Fruit fly (Drosophila melanogaster) whole organism, wandering third instar larva: ENCODE measurements around the gene CG45486.

ENCODE experiments used
- Abd-B ChIP-seq: fragments of >200 bp; optimal IDR thresholded peaks from 2 replicates; lab custom pipeline; 2017; ENCODE audit warnings: missing biosample characterization, missing genetic modification characterization
- CG32264 ChIP-seq: fragments of 200-800 bp; sonication (Bioruptor generic); optimal IDR thresholded peaks from 2 replicates; lab custom pipeline; 2016; ENCODE audit warnings: missing biosample characterization, missing genetic modification characterization
- CG9705 ChIP-seq: fragments of 200-800 bp; sonication (Bioruptor generic); optimal IDR thresholded peaks from 2 replicates; lab custom pipeline; 2018; ENCODE audit warnings: missing biosample characterization, mild to moderate bottlenecking, missing genetic modification characterization
- CrebA ChIP-seq: fragments of 200-800 bp; sonication (Bioruptor generic); optimal IDR thresholded peaks from 2 replicates; lab custom pipeline; 2016; ENCODE audit warnings: missing biosample characterization, mild to moderate bottlenecking, missing genetic modification characterization, borderline replicate concordance
- Dfd ChIP-seq: fragments of >200 bp; optimal IDR thresholded peaks from 2 replicates; lab custom pipeline; 2017; ENCODE audit warnings: missing biosample characterization, missing genetic modification characterization
- Dif ChIP-seq: fragments of 200-275, 200-300 bp; sonication (Bioruptor generic); optimal IDR thresholded peaks from 2 replicates; lab custom pipeline; 2018; ENCODE audit warnings: missing biosample characterization, missing genetic modification characterization; ENCODE audit not compliant: partially characterized antibody
- GATAd ChIP-seq: sonication (Bioruptor generic); optimal IDR thresholded peaks from 2 replicates; lab custom pipeline; 2016; ENCODE audit warnings: missing biosample characterization, missing genetic modification characterization
- HLH106 ChIP-seq: fragments of 200-800 bp; optimal IDR thresholded peaks from 3 replicates; lab custom pipeline; 2019; ENCODE audit warnings: missing biosample characterization, mild to moderate bottlenecking, missing genetic modification characterization, moderate library complexity
- Hnf4 ChIP-seq: fragments of 200-800 bp; sonication (Bioruptor generic); optimal IDR thresholded peaks from 2 replicates; lab custom pipeline; 2016; ENCODE audit warnings: missing biosample characterization, mild to moderate bottlenecking, missing genetic modification characterization
- Hr78 ChIP-seq: fragments of >200 bp; optimal IDR thresholded peaks from 2 replicates; lab custom pipeline; 2017; ENCODE audit warnings: missing biosample characterization, missing genetic modification characterization
- Hr83 ChIP-seq: fragments of 200-300 bp; sonication (Bioruptor generic); optimal IDR thresholded peaks from 2 replicates; lab custom pipeline; 2016; ENCODE audit warnings: missing biosample characterization, mild to moderate bottlenecking, missing genetic modification characterization, moderate library complexity; ENCODE audit not compliant: poor library complexity, severe bottlenecking
- Jra ChIP-seq: sonication (Bioruptor generic); optimal IDR thresholded peaks from 2 replicates; lab custom pipeline; 2016; ENCODE audit warnings: missing biosample characterization, missing genetic modification characterization
- Mio ChIP-seq: sonication (Bioruptor generic); optimal IDR thresholded peaks from 2 replicates; lab custom pipeline; 2016; ENCODE audit warnings: missing biosample characterization, missing genetic modification characterization
- Myc ChIP-seq: fragments of >200 bp; optimal IDR thresholded peaks from 2 replicates; lab custom pipeline; 2017
- N ChIP-seq: fragments of >200 bp; optimal IDR thresholded peaks from 2 replicates; lab custom pipeline; 2018; ENCODE audit warnings: missing biosample characterization, missing external identifiers, missing genetic modification characterization
- OdsH ChIP-seq: fragments of 200-800 bp; sonication (Bioruptor generic); optimal IDR thresholded peaks from 2 replicates; lab custom pipeline; 2016; ENCODE audit warnings: missing biosample characterization, mild to moderate bottlenecking, missing genetic modification characterization
- Rel ChIP-seq, 2 experiments: fragments of 200-800 bp; sonication (Bioruptor generic) in 1 of 2; optimal IDR thresholded peaks; 2 replicates in 1 of 2; 3 replicates in 1 of 2; lab custom pipeline; 2016 to 2019; ENCODE audit warnings: mild to moderate bottlenecking in 2 of 2, missing biosample characterization in 2 of 2, missing genetic modification characterization in 2 of 2, moderate library complexity in 1 of 2
- Sp1 ChIP-seq: fragments of 200-800 bp; sonication (Bioruptor generic); optimal IDR thresholded peaks from 3 replicates; lab custom pipeline; 2019; ENCODE audit warnings: missing biosample characterization, mild to moderate bottlenecking, missing genetic modification characterization, moderate library complexity
- Vsx2 ChIP-seq: fragments of 200-300, 225-300 bp; sonication (Bioruptor generic); optimal IDR thresholded peaks from 2 replicates; lab custom pipeline; 2018; ENCODE audit warnings: missing biosample characterization, missing genetic modification characterization; ENCODE audit not compliant: partially characterized antibody
- br ChIP-seq: fragments of 200-800 bp; sonication (Bioruptor generic); optimal IDR thresholded peaks from 2 replicates; lab custom pipeline; 2016; ENCODE audit warnings: missing biosample characterization, missing genetic modification characterization
- brk ChIP-seq: fragments of 200-800 bp; sonication (Bioruptor generic); optimal IDR thresholded peaks from 2 replicates; lab custom pipeline; 2016; ENCODE audit warnings: missing biosample characterization, mild to moderate bottlenecking, missing genetic modification characterization
- dl ChIP-seq, 2 experiments: fragments of 175-275, 200-275 bp in 1 of 2; fragments of 200-275 bp in 1 of 2; sonication (Bioruptor generic); optimal IDR thresholded peaks; lab custom pipeline; 2018; ENCODE audit warnings: mild to moderate bottlenecking in 2 of 2, missing biosample characterization in 2 of 2, missing genetic modification characterization in 2 of 2, moderate library complexity in 2 of 2; ENCODE audit not compliant: partially characterized antibody in 2 of 2, insufficient read depth in 1 of 2
- dmrt93B ChIP-seq: fragments of 200-800 bp; sonication (Bioruptor generic); optimal IDR thresholded peaks from 2 replicates; lab custom pipeline; 2018; ENCODE audit warnings: missing biosample characterization, mild to moderate bottlenecking, missing genetic modification characterization
- dsf ChIP-seq: sonication (Bioruptor generic); optimal IDR thresholded peaks from 2 replicates; lab custom pipeline; 2016; ENCODE audit warnings: missing biosample characterization, missing genetic modification characterization, borderline replicate concordance
- ey ChIP-seq: fragments of 200-800 bp; sonication (Bioruptor generic); optimal IDR thresholded peaks from 2 replicates; lab custom pipeline; 2016; ENCODE audit warnings: missing biosample characterization, missing genetic modification characterization
- foxo ChIP-seq, 2 experiments: fragments of 200-800 bp; sonication (Bioruptor generic); optimal IDR thresholded peaks; 2 replicates in 1 of 2; 3 replicates in 1 of 2; lab custom pipeline; 2016 to 2017; ENCODE audit warnings: missing biosample characterization in 2 of 2, missing genetic modification characterization in 2 of 2
- fru ChIP-seq: fragments of 200-800 bp; sonication (Bioruptor generic); optimal IDR thresholded peaks from 3 replicates; lab custom pipeline; 2016; ENCODE audit warnings: missing biosample characterization, mild to moderate bottlenecking, missing genetic modification characterization
- h ChIP-seq: fragments of 200-800 bp; sonication (Bioruptor generic); optimal IDR thresholded peaks from 3 replicates; lab custom pipeline; 2016; ENCODE audit warnings: missing biosample characterization, mild to moderate bottlenecking, missing genetic modification characterization
- jim ChIP-seq: fragments of 175-275, 200-325 bp; sonication (Bioruptor generic); optimal IDR thresholded peaks from 2 replicates; lab custom pipeline; 2016; ENCODE audit warnings: missing biosample characterization, mild to moderate bottlenecking, missing genetic modification characterization
- lola ChIP-seq: fragments of >200 bp; optimal IDR thresholded peaks from 2 replicates; lab custom pipeline; 2017; ENCODE audit warnings: missing biosample characterization, missing genetic modification characterization
- pan ChIP-seq: fragments of >200 bp; optimal IDR thresholded peaks from 2 replicates; lab custom pipeline; 2017
- psq ChIP-seq: fragments of 200-800 bp; sonication (Bioruptor generic); optimal IDR thresholded peaks from 3 replicates; lab custom pipeline; 2017; ENCODE audit warnings: missing biosample characterization, mild to moderate bottlenecking, missing genetic modification characterization, moderate library complexity
- rgr ChIP-seq: fragments of 200-800 bp; sonication (Bioruptor generic); optimal IDR thresholded peaks from 3 replicates; lab custom pipeline; 2016; ENCODE audit warnings: missing biosample characterization, mild to moderate bottlenecking, missing genetic modification characterization
- sage ChIP-seq: fragments of 200-800 bp; sonication (Bioruptor generic); optimal IDR thresholded peaks from 2 replicates; lab custom pipeline; 2016; ENCODE audit warnings: missing biosample characterization, mild to moderate bottlenecking, missing genetic modification characterization
- sv ChIP-seq: fragments of 200-800 bp; sonication (Bioruptor generic); optimal IDR thresholded peaks from 3 replicates; lab custom pipeline; 2016; ENCODE audit warnings: missing biosample characterization, missing genetic modification characterization
- tai ChIP-seq: sonication (Bioruptor generic); optimal IDR thresholded peaks from 2 replicates; lab custom pipeline; 2016; ENCODE audit warnings: missing biosample characterization, missing genetic modification characterization
- usp ChIP-seq: fragments of >200 bp; optimal IDR thresholded peaks from 2 replicates; lab custom pipeline; 2017; ENCODE audit warnings: missing biosample characterization, missing genetic modification characterization
- woc ChIP-seq: sonication (Bioruptor generic); optimal IDR thresholded peaks from 2 replicates; lab custom pipeline; 2016; ENCODE audit warnings: missing biosample characterization, mild to moderate bottlenecking, missing genetic modification characterization

The CG45486 gene

DNA sequence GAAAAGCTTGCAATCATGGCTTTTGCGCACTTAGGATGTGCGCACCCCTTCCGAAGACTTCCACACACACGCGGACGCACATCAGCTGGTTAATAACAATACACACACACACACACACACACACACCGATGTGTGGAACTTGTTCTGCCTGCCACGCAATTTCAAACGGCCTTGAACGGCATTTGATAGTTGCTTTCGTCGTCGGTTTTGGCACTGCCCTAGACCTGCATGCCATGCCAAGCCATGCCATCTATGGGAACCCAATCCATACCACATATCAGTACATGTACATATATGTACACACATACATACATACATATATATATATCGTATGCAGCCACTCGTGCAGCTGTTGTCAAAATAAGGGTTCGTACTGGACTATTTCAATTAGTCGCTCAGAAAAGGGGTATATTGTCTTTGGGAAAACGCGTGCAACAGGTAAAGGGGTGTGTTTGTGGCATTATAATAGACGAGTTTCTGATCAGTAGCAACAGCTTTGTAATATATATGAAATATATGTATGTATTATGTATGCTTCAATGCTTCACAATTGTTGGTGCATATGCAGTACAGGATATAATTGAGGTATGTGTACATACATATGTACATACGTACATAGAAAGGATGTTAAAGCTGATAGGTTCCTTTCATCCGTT is 19.8 kb downstream of the CG45486 start, which contains the start of gene amn:
amn (minus strand) TSS at position 51 of the 656 bp plus-strand sequence.
- TF ChIP-seq Jra (GFP tag; lab: Kevin White, UChicago) (no peak), br (GFP tag; lab: Kevin White, UChicago) (no peak), pan (lab: Kevin White, UChicago) (no peak), sage (no peak), Dfd (peak; percentile 7), woc (no peak), tai (no peak), Vsx2 (no peak), brk (GFP tag; lab: Kevin White, UChicago) (no peak)

DNA sequence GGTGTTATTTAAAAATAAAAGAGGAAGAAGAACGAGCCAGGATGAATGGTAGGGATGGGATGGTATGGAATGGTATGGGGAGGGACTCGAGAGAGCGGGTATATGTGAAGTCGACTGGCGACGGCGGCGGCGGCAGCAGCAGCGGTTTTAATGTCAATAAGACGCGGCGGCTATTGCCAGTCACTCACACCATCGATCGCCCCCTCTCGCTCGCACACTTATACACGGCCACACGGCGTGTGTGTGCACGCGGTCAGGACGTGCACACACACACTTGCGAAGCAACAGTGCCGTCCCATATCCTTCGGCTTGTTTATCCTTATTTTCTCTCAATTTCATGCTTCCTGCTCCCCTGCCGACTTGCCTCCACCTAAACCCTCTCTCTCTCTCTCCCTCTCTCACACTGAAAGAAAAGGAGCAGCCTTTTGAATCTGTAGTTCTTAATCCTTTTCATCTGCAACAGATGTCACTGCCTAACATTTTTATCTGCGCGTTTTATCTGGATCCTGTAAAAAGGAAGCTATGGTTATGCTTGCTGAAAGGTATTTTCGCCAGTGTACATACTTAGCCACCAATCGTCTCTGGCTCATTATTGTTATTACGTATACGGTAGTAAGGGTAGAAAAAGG is 20.7 kb downstream of the CG45486 start:
- TF ChIP-seq N (GFP tag; lab: Kevin White, UChicago) (no peak), Mio (GFP tag; lab: Kevin White, UChicago) (no peak), CG9705 (peak; percentile 38), GATAd (GFP tag; lab: Kevin White, UChicago) (no peak), Sp1 (GFP tag; lab: Kevin White, UChicago) (peak; percentile 73), HLH106 (tag; lab: Kevin White, UChicago) (peak; percentile 79), dmrt93B (peak; percentile 48), Hr83 (peak; percentile 20), Hnf4 (GFP tag; lab: Kevin White, UChicago) (peak; percentile 73), CrebA (GFP tag; lab: Kevin White, UChicago) (no peak), h (peak; percentile 80), woc (peak; percentile 52), usp (GFP tag; lab: Kevin White, UChicago) (no peak), br (GFP tag; lab: Kevin White, UChicago) (peak; percentile 76), CG32264 (GFP tag; lab: Kevin White, UChicago) (no peak), sage (peak; percentile 14), Hr78 (GFP tag; lab: Kevin White, UChicago) (no peak), Jra (GFP tag; lab: Kevin White, UChicago) (peak; percentile 68), Rel (GFP tag; optimal IDR thresholded peaks at IDR 0.05; lab: Kevin White, UChicago) (no peak), Rel (tag; optimal IDR thresholded peaks at IDR 0.05; lab: Kevin White, UChicago) (peak; percentile 16), Abd-B (GFP tag; lab: Kevin White, UChicago) (no peak), foxo (GFP tag; optimal IDR thresholded peaks at IDR 0.05; lab: Kevin White, UChicago) (peak in 1 of 2 experiments; percentile 87), ey (GFP tag; lab: Kevin White, UChicago) (peak; percentile 85), rgr (peak; percentile 82), Myc (lab: Kevin White, UChicago) (no peak), lola (no peak), Vsx2 (no peak), dsf (GFP tag; lab: Kevin White, UChicago) (peak; percentile 11), tai (no peak), jim (GFP tag; lab: Kevin White, UChicago) (no peak), OdsH (peak; percentile 68), sv (GFP tag; lab: Kevin White, UChicago) (peak; percentile 58), psq (GFP tag; lab: Kevin White, UChicago) (peak; percentile 63), Dfd (no peak), dl (GFP tag; optimal IDR thresholded peaks at IDR 0.05; lab: Kevin White, UChicago; ENCODE audit: insufficient read depth in 1 of 2, partially characterized antibody in 2 of 2) (no peak), Dif (GFP tag; lab: Kevin White, UChicago) (no peak), pan (lab: Kevin White, UChicago) (no peak), brk (GFP tag; lab: Kevin White, UChicago) (peak; percentile 18), fru (GFP tag; lab: Kevin White, UChicago) (peak; percentile 86)
